Worm (Caenorhabditis elegans) whole organism, L4 larva: ENCODE data around the gene agt-2.
A peak's percentile ranks its signal among the peaks of the same experiment; 100 is the strongest.

Experiments
- F10B5.3 ChIP-seq: sonication (generic microtip); optimal IDR thresholded peaks from 2 replicates; lab custom pipeline; 2016; ENCODE audit warnings: mild to moderate bottlenecking, missing genetic modification characterization, missing compliant biosample characterization
- F26F4.8 ChIP-seq: fragments of 200-800 bp; sonication (Bioruptor generic); conservative IDR thresholded peaks from 2 replicates; pipeline ENCODE4 v1.3.6; 2022; ENCODE audit warnings: missing genetic modification characterization, missing compliant biosample characterization
- F49E8.2 ChIP-seq: sonication (generic microtip); optimal IDR thresholded peaks from 2 replicates; lab custom pipeline; 2016; ENCODE audit warnings: missing compliant biosample characterization, mild to moderate bottlenecking, missing genetic modification characterization, borderline replicate concordance
- T20F7.1 ChIP-seq: fragments of 200-800 bp; sonication (Bioruptor generic); optimal IDR thresholded peaks from 2 replicates; lab custom pipeline; 2018; ENCODE audit warnings: mild to moderate bottlenecking, missing genetic modification characterization, missing compliant biosample characterization
- Y105C5A.15 ChIP-seq: fragments of 200-800 bp; sonication (Bioruptor generic); IDR thresholded peaks from 2 replicates; pipeline ENCODE4 v1.3.6; 2022; ENCODE audit warnings: missing genetic modification characterization, missing compliant biosample characterization
- ceh-20 ChIP-seq: fragments of 200-800 bp; sonication (Bioruptor generic); IDR thresholded peaks from 2 replicates; pipeline ENCODE4 v1.3.6; 2022; ENCODE audit warnings: missing genetic modification reagents, missing genetic modification characterization, missing compliant biosample characterization
- ceh-82 ChIP-seq: sonication (generic microtip); optimal IDR thresholded peaks from 2 replicates; lab custom pipeline; 2017; ENCODE audit warnings: missing biosample characterization, missing genetic modification characterization
- daf-12 ChIP-seq: fragments of 150-350 bp; optimal IDR thresholded peaks from 2 replicates; lab custom pipeline; 2014; ENCODE audit warnings: missing biosample characterization, missing genetic modification reagents, missing genetic modification characterization
- dpl-1 ChIP-seq: fragments of 150-350 bp; optimal IDR thresholded peaks from 2 replicates; lab custom pipeline; 2014; ENCODE audit warnings: missing biosample characterization, missing genetic modification reagents, missing genetic modification characterization
- dve-1 ChIP-seq: sonication (generic microtip); optimal IDR thresholded peaks from 2 replicates; lab custom pipeline; 2017; ENCODE audit warnings: antibody characterized with exemption, mild to moderate bottlenecking, missing genetic modification characterization, missing compliant biosample characterization; ENCODE audit not compliant: insufficient read depth
- egl-27 ChIP-seq: sonication (generic microtip); optimal IDR thresholded peaks from 3 replicates; lab custom pipeline; 2017; ENCODE audit warnings: missing biosample characterization, missing genetic modification reagents, missing genetic modification characterization
- gei-8 ChIP-seq: fragments of 200-800 bp; sonication (Bioruptor generic); optimal IDR thresholded peaks from 2 replicates; lab custom pipeline; 2018; ENCODE audit warnings: mild to moderate bottlenecking, missing genetic modification characterization, missing compliant biosample characterization
- hmg-1.1 ChIP-seq: fragments of 200-800 bp; sonication (Bioruptor generic); IDR thresholded peaks from 2 replicates; pipeline ENCODE4 v1.3.6; 2022; ENCODE audit warnings: missing genetic modification reagents, missing genetic modification characterization, missing compliant biosample characterization
- lin-13 ChIP-seq: fragments of 150-350 bp; optimal IDR thresholded peaks from 2 replicates; lab custom pipeline; 2014; ENCODE audit warnings: missing biosample characterization, missing genetic modification reagents, missing genetic modification characterization
- lin-38 ChIP-seq: fragments of 200-800 bp; sonication (Bioruptor generic); IDR thresholded peaks from 2 replicates; pipeline ENCODE4 v1.3.6; 2022; ENCODE audit warnings: missing genetic modification reagents, missing genetic modification characterization, missing compliant biosample characterization
- lin-39 ChIP-seq: fragments of 150-350 bp; optimal IDR thresholded peaks from 2 replicates; lab custom pipeline; 2014; ENCODE audit warnings: missing biosample characterization, missing genetic modification reagents, missing genetic modification characterization
- lsy-2 ChIP-seq, 2 experiments: fragments of 150-350 bp in 1 of 2; sonication (generic microtip) in 1 of 2; optimal IDR thresholded peaks; 2 replicates each; lab custom pipeline; 2014 to 2017; ENCODE audit warnings: missing biosample characterization in 2 of 2, missing genetic modification characterization in 2 of 2
- madf-5 ChIP-seq, 2 experiments: fragments of 200-800 bp; sonication (Bioruptor generic); IDR thresholded peaks; 2 replicates each; pipeline ENCODE4 v1.3.6; 2022; ENCODE audit warnings: missing compliant biosample characterization in 2 of 2, missing genetic modification characterization in 2 of 2
- madf-9 ChIP-seq: fragments of 200-800 bp; sonication (Bioruptor generic); conservative IDR thresholded peaks from 2 replicates; pipeline ENCODE4 v1.3.6; 2022; ENCODE audit warnings: missing genetic modification reagents, missing genetic modification characterization, missing compliant biosample characterization
- mdt-29 ChIP-seq: fragments of 200-800 bp; sonication (Bioruptor generic); IDR thresholded peaks from 2 replicates; pipeline ENCODE4 v1.3.6; 2022; ENCODE audit warnings: missing genetic modification reagents, missing genetic modification characterization, missing compliant biosample characterization
- mes-2 ChIP-seq: sonication (generic microtip); optimal IDR thresholded peaks from 2 replicates; lab custom pipeline; 2016; ENCODE audit warnings: missing genotype, mild to moderate bottlenecking, missing genetic modification characterization, missing compliant biosample characterization; ENCODE audit not compliant: poor library complexity, severe bottlenecking
- nhr-102 ChIP-seq: sonication (generic microtip); optimal IDR thresholded peaks from 2 replicates; lab custom pipeline; 2016; ENCODE audit warnings: mild to moderate bottlenecking, missing genetic modification characterization, moderate library complexity, missing compliant biosample characterization
- php-3 ChIP-seq: fragments of 200-800 bp; sonication (Bioruptor generic); IDR thresholded peaks from 2 replicates; pipeline ENCODE4 v1.3.6; 2022; ENCODE audit warnings: missing genetic modification reagents, missing genetic modification characterization, missing compliant biosample characterization
- rbr-2 ChIP-seq: sonication (generic microtip); optimal IDR thresholded peaks from 2 replicates; lab custom pipeline; 2016; ENCODE audit warnings: missing genotype, missing genetic modification characterization, missing compliant biosample characterization
- set-16 ChIP-seq: fragments of 200-800 bp; sonication (Bioruptor generic); IDR thresholded peaks from 2 replicates; pipeline ENCODE4 v1.3.6; 2022; ENCODE audit warnings: missing genetic modification reagents, missing genetic modification characterization, missing compliant biosample characterization
- snpc-4 ChIP-seq: fragments of 150-350 bp; optimal IDR thresholded peaks from 2 replicates; lab custom pipeline; 2014; ENCODE audit warnings: missing biosample characterization, missing genetic modification characterization
- spr-3 ChIP-seq: fragments of 200-800 bp; sonication (Bioruptor generic); optimal IDR thresholded peaks from 2 replicates; lab custom pipeline; 2018; ENCODE audit warnings: mild to moderate bottlenecking, missing genetic modification characterization, missing compliant biosample characterization
- tag-97 ChIP-seq: fragments of 200-800 bp; sonication (Bioruptor generic); IDR thresholded peaks from 2 replicates; pipeline ENCODE4 v1.3.6; 2022; ENCODE audit warnings: missing genetic modification characterization, missing compliant biosample characterization
- unc-39 ChIP-seq: sonication (generic microtip); optimal IDR thresholded peaks from 2 replicates; lab custom pipeline; 2017; ENCODE audit warnings: missing biosample characterization, missing genetic modification characterization
- unc-62 ChIP-seq, 3 experiments: fragments of 150-350 bp in 1 of 3; sonication (generic microtip); optimal IDR thresholded peaks in 2 of 3; peaks in 1 of 3; 1 replicate in 1 of 3; 2 replicates in 2 of 3; lab custom pipeline; 2014 to 2017; ENCODE audit warnings: missing biosample characterization in 3 of 3, missing genetic modification characterization in 3 of 3, missing genetic modification reagents in 3 of 3, missing genotype in 1 of 3
- vab-7 ChIP-seq: fragments of 200-800 bp; sonication (Bioruptor generic); IDR thresholded peaks from 2 replicates; pipeline ENCODE4 v1.3.6; 2022; ENCODE audit warnings: missing genetic modification reagents, missing genetic modification characterization, missing compliant biosample characterization
- zag-1 ChIP-seq: fragments of 150-350 bp; optimal IDR thresholded peaks from 2 replicates; lab custom pipeline; 2014; ENCODE audit warnings: missing biosample characterization, missing genetic modification characterization
- zip-2 ChIP-seq: fragments of 150-350 bp; optimal IDR thresholded peaks from 2 replicates; lab custom pipeline; 2014; ENCODE audit warnings: missing biosample characterization, missing genetic modification characterization
- ztf-7 ChIP-seq: fragments of 150-350 bp; optimal IDR thresholded peaks from 2 replicates; lab custom pipeline; 2014; ENCODE audit warnings: missing biosample characterization, missing genetic modification characterization

The agt-2 gene

DNA sequence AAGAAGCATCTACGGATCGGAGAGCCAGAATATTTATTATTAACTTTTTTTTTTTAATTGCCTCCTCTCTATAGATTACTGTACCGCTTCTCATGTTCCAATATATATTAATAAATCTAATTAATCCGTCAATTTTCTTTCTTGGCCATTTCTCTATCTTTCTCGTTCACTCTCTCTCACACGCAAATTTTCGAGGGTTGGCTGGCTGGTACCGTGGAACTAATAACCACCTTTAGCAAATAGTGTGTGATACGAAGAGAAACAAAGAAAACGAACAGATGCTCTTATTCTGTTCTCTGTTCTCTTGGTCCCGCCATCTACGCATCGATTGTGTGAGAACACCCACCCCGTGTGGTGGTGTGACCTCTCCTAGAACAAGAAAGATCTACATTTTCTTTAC lies 44.7 kb upstream of the agt-2 start:
- no peak for TF ChIP-seq vab-7
- TF ChIP-seq ceh-20, result no peak
- no peak for TF ChIP-seq T20F7.1 (GFP tag; lab: Kevin White, UChicago)
- TF ChIP-seq zip-2 (tag; lab: Kevin White, UChicago), result no peak
- TF ChIP-seq snpc-4 (tag; lab: Kevin White, UChicago), result no peak
- TF ChIP-seq zag-1 (tag; lab: Kevin White, UChicago), result no peak
- no peak for TF ChIP-seq tag-97 (GFP tag; lab: Robert Waterston, UW)
- TF ChIP-seq spr-3, result no peak
- TF ChIP-seq madf-5 (GFP tag; IDR thresholded peaks at IDR 0.05; lab: Robert Waterston, UW), result no peak
- no peak for TF ChIP-seq ceh-82 (tag; lab: Kevin White, UChicago)
- no peak for TF ChIP-seq lin-13
- no peak for TF ChIP-seq F26F4.8 (GFP tag; lab: Robert Waterston, UW)
- no peak for TF ChIP-seq F10B5.3 (tag; lab: Kevin White, UChicago)
- TF ChIP-seq nhr-102 (tag; lab: Kevin White, UChicago), result no peak
- no peak for TF ChIP-seq Y105C5A.15 (GFP tag; lab: Robert Waterston, UW)
- no peak for TF ChIP-seq hmg-1.1 (GFP tag; lab: Robert Waterston, UW)
- TF ChIP-seq lin-38, result no peak
- no peak for TF ChIP-seq dpl-1 (GFP tag; lab: Kevin White, UChicago)
- TF ChIP-seq set-16 (GFP tag; lab: Robert Waterston, UW), result no peak

DNA sequence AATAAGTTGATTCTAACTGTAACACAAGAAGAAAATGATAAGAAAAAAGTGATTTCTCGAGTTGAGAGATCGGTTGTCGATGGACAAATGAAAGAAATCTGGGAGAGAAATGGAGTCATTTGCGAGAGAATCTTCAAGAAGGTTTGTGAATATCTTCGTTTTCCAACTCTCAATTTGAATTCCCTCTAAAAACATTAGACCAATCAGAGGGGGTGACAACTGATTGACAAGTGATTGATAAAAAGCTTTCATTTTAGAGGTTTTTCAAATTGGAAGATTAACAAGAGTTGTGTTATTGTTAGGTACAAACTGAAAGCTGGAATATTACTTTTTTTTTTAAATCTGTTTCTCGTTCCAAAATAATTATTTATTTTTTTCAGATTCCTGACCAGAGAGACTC lies 44.3 kb upstream of the agt-2 start:
- TF ChIP-seq unc-39 (tag; lab: Kevin White, UChicago), result no peak
- TF ChIP-seq, all 104 proteins: peak for 0

DNA sequence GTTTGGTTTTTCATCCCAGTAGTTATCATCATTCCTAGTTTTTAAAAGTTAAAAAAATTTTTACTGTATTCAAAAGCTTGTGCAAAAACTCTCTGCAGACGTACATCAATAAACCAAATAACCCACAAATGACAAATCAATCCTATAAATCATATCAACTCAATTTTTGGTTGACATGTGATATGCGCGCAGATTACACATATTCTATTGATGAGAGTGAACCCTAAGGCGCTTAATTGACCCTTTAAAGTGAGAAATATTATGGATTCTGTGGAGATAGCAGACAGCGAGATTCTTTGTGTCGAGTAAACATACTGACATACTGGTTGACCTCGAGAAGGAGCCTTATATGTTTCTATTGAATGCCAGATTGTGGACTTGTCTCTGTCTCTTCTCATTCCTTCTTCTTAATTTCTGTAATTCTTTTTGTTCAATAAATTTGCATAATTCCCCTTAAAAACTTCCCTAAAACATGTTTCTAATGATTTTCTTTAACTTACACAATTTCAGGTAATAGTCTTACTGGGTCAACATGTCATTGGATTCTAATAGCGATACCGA lies 42.7 kb upstream of the agt-2 start, which contains the start of gene EEED8.2:
TSS of gene EEED8.2 (plus strand) at position 511 of the 561 bp plus-strand sequence.
- TF ChIP-seq egl-27 (tag; lab: Kevin White, UChicago) (no peak), unc-62 (GFP tag; optimal IDR thresholded peaks at IDR 0.05 in 1 of 2; lab: Kevin White, UChicago) (peak in 1 of 2 experiments; percentile 90), unc-62 (tag; optimal IDR thresholded peaks at IDR 0.05; lab: Kevin White, UChicago) (no peak), mdt-29 (no peak), daf-12 (no peak)

DNA sequence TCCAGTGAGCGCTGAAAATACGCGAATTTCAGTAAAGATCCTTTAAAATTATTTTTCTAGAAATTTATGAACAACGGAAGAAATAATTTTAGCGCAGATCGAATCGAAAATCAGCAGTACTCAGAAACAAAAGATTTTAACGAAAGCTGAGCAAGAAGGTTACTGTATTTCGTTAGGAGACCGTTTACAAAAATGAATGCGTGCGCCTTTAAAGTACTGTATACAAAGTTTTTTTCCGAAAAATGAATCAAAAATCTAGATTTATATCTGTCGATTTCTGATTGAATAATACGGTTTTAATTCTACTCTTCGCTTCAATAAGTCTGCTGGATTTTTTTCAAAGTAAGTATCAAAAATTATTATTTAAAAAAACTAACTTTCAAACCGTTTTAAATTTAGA lies 40.4 kb upstream of the agt-2 start, which contains the start of the genes EEED8.14 and EEED8.3:
TSS of gene EEED8.14 (minus strand) at position 13 of the 400 bp plus-strand sequence.
TSS of gene EEED8.3 (plus strand) at position 237 of the 400 bp plus-strand sequence.
- TF ChIP-seq gei-8 (GFP tag; lab: Kevin White, UChicago) (no peak), rbr-2 (tag; lab: Kevin White, UChicago) (no peak), madf-9 (GFP tag; lab: Robert Waterston, UW) (no peak), vab-7 (no peak), ztf-7 (no peak)

DNA sequence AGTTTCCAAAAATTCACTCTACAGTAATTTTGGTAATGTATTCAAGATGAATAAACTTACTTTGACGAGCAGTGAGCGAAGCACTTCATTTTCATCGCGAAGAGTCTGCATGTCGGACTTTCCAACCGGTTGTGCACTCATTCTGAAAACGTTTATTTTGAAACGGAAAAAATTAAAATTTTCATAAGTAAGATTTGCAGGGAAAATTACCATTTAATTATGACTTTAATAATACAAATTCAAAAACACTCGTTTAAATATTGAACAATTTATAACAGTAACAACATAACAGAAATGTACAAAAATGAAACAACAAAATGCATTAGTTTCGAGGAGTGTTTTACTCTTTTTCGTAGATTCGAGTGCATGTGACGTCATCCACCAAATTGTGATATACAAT lies 38.8 kb upstream of the agt-2 start, which contains the start of the genes EEED8.13 and EEED8.18:
TSS of gene EEED8.13 (minus strand) at position 101 of the 400 bp plus-strand sequence.
TSS of gene EEED8.18 (minus strand) at position 144 of the 400 bp plus-strand sequence.
- no peak for TF ChIP-seq F49E8.2 (tag; lab: Kevin White, UChicago)
- TF ChIP-seq mes-2 (tag; lab: Kevin White, UChicago), result no peak
- no peak for TF ChIP-seq dve-1 (tag; lab: Kevin White, UChicago)
- TF ChIP-seq php-3 (GFP tag; lab: Robert Waterston, UW), result no peak
- TF ChIP-seq lsy-2 (tag; optimal IDR thresholded peaks at IDR 0.05; lab: Kevin White, UChicago), result no peak
- no peak for TF ChIP-seq lin-39
